Fruit fly (Drosophila melanogaster): ENCODE measurements around the gene CG14006.

DNA sequence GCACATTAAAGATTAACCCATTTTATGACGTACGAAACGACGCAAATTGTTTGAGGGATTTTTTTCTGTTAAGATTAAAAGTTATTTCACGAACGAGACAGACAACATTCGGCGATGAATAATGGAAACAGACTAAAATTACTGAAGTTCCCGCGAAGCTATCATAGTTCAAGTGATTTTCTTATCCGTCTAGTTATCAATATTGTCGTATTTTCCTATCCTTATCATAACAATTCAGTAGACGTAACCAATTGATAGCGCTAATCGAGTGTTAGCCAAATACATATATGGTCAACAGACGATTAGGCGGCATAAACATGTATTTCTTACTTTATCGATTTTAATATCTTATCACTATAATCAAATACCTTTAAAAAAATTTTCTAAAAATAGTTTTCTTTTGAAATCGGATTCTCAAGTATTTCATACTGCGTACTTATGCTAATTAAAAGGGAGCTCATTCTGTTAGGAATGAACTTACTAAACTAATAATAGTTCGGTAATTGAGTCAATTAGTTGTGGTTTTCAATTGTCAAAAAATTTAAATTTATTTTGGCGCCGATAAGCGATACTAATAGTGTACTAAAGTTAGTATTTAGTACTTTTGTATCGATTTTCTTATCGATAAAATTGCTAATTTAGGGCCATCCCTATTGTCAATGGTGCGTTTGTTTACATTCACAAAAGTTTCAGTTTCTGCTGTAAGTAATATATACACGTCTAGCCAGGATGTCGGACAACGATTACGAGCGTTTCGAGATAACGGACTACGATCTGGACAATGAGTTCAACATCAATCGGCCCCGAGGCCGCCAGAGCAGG lies 8.0 kb downstream of the CG14006 start, which contains the start of the genes CG11149 and sip1:
- TF ChIP-seq CG8478 (optimal IDR thresholded peaks at IDR 0.05) (no peak), CTCF (optimal IDR thresholded peaks at IDR 0.05) (no peak)

Data from S2 (cell line).